Worm (Caenorhabditis elegans): ENCODE data around the gene K02E11.5.

DNA sequence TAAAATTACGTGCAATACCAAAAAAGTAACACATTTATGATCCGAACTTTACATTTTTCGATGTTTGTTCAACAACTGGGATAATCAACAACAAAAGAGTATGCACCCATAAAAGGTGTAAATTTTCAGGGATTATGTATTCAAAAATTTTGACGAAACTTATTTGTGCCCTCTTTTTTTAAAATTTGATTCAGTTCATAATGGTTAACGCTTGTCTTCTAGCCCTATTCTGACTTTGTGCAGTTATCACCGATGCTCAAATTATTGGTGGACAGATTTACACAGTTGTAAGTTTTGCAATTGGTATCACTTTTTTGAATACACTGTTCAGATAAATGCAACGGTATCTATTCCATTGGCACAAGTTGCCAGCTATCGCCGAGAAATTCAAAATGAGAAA is 3.5 kb upstream of the K02E11.5 start, which contains the start of gene K02E11.6:
- TF ChIP-seq nhr-10 (tag; optimal IDR thresholded peaks at IDR 0.05): no peak
- TF ChIP-seq alr-1 (tag; optimal IDR thresholded peaks at IDR 0.05): no peak
- TF ChIP-seq C34F6.9 (tag; optimal IDR thresholded peaks at IDR 0.05): no peak
- no peak for TF ChIP-seq nhr-21 (tag; optimal IDR thresholded peaks at IDR 0.05)
- no peak for TF ChIP-seq lin-13 (GFP tag; optimal IDR thresholded peaks at IDR 0.05)

All from whole organism, L2 larva.